In the genomic region with DNA sequence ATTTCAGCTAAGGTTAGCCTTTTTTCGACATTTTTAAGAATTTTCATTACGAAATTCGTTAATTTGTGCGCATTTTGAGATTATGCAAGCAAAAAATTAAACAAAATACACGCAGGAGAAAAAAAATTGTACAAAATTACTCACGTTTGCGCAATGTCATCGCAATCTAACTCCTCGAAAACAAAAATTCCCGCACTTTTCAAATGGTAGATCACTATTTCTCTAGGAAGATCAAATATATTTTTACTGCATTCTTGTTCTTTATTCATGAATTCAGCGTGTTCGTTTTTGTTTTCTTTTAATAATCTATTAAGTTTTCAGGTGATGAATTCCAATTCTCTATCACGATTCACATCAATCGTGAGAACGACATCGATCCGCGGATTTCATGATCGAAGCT, we compare ENCODE assay signal across 2 worm cellular contexts.
TF ChIP-seq lines count a peak whose summit lies in the region.

A gene (minus strand): TSS at position 269 of the 400 bp plus-strand sequence.
A gene (plus strand): TSS at position 322 of the 400 bp plus-strand sequence.

TF ChIP-seq in whole organism, L4 larva, 104 proteins besides CTCF, POLR2A, EP300 and RAD21:
- TF ChIP-seq unc-62 (GFP tag; optimal IDR thresholded peaks at IDR 0.05 in 1 of 2; lab: Kevin White, UChicago) (peak in 1 of 2 experiments; percentile 63), unc-62 (tag; optimal IDR thresholded peaks at IDR 0.05; lab: Kevin White, UChicago) (no peak), aha-1 (tag; lab: Kevin White, UChicago) (peak; percentile 38), fos-1 (tag; optimal IDR thresholded peaks at IDR 0.05; lab: Kevin White, UChicago) (no peak)

TF ChIP-seq in whole organism, young adult, 124 proteins besides CTCF, POLR2A, EP300 and RAD21:
- TF ChIP-seq ZK185.1 (tag; optimal IDR thresholded peaks at IDR 0.05; lab: Kevin White, UChicago; ENCODE audit: poor library complexity, severe bottlenecking) (no peak), madf-6 (GFP tag; IDR thresholded peaks at IDR 0.05; lab: Robert Waterston, UW) (peak; percentile 78), lin-54 (GFP tag; optimal IDR thresholded peaks at IDR 0.05; lab: Kevin White, UChicago) (peak; percentile 21), ceh-58 (GFP tag; IDR thresholded peaks at IDR 0.05; lab: Robert Waterston, UW) (no peak), K11D2.4 (GFP tag; IDR thresholded peaks at IDR 0.05; lab: Robert Waterston, UW) (no peak), ztf-6 (GFP tag; IDR thresholded peaks at IDR 0.05; lab: Robert Waterston, UW) (no peak), B0261.1 (tag; optimal IDR thresholded peaks at IDR 0.05; lab: Kevin White, UChicago) (no peak), sptf-2 (GFP tag; optimal IDR thresholded peaks at IDR 0.05; lab: Kevin White, UChicago) (no peak), Y53G8AR.9 (GFP tag; conservative IDR thresholded peaks at IDR 0.05; lab: Robert Waterston, UW) (no peak), D2030.7 (GFP tag; IDR thresholded peaks at IDR 0.05; lab: Robert Waterston, UW) (peak; percentile 22; the same call in 1 of the 2 replicates), ets-4 (GFP tag; optimal IDR thresholded peaks at IDR 0.05; lab: Kevin White, UChicago) (no peak), dpff-1 (tag; optimal IDR thresholded peaks at IDR 0.05; lab: Kevin White, UChicago) (no peak), dpl-1 (GFP tag; optimal IDR thresholded peaks at IDR 0.05; lab: Kevin White, UChicago) (no peak), hmg-20 (GFP tag; IDR thresholded peaks at IDR 0.05; lab: Robert Waterston, UW) (no peak), ceh-100 (GFP tag; IDR thresholded peaks at IDR 0.05; lab: Robert Waterston, UW) (no peak), madf-8 (GFP tag; conservative IDR thresholded peaks at IDR 0.05; lab: Robert Waterston, UW) (peak; percentile 36), lin-35 (GFP tag; optimal IDR thresholded peaks at IDR 0.05; lab: Kevin White, UChicago) (no peak), xnd-1 (tag; optimal IDR thresholded peaks at IDR 0.05; lab: Kevin White, UChicago) (peak; percentile 45), ztf-25 (GFP tag; IDR thresholded peaks at IDR 0.05; lab: Robert Waterston, UW) (no peak), efl-1 (GFP tag; optimal IDR thresholded peaks at IDR 0.05; lab: Kevin White, UChicago) (peak; percentile 73), ztf-22 (GFP tag; optimal IDR thresholded peaks at IDR 0.05; lab: Kevin White, UChicago) (no peak), madf-3 (GFP tag; IDR thresholded peaks at IDR 0.05; lab: Robert Waterston, UW) (no peak), tbx-9 (tag; optimal IDR thresholded peaks at IDR 0.05; lab: Kevin White, UChicago; ENCODE audit: borderline replicate concordance) (no peak), lin-26 (GFP tag; IDR thresholded peaks at IDR 0.05; lab: Robert Waterston, UW) (no peak), bed-1 (GFP tag; IDR thresholded peaks at IDR 0.05; lab: Robert Waterston, UW) (no peak), chd-7 (tag; optimal IDR thresholded peaks at IDR 0.05; lab: Kevin White, UChicago) (no peak), snpc-1.3 (tag; optimal IDR thresholded peaks at IDR 0.05; lab: Kevin White, UChicago; ENCODE audit: insufficient read depth) (no peak), B0019.2 (GFP tag; conservative IDR thresholded peaks at IDR 0.05; lab: Robert Waterston, UW) (no peak), C17E4.6 (GFP tag; IDR thresholded peaks at IDR 0.05; lab: Robert Waterston, UW) (no peak), hmg-1.2 (GFP tag; IDR thresholded peaks at IDR 0.05; lab: Robert Waterston, UW) (no peak)
